Worm (Caenorhabditis elegans) whole organism, L1 larva: ENCODE results near the gene nphp-4.

ENCODE experiments used
- C04F5.9 ChIP-seq: sonication (generic microtip); optimal IDR thresholded peaks from 2 replicates; lab custom pipeline; 2016; ENCODE audit warnings: missing genetic modification characterization, missing compliant biosample characterization
- C16A3.4 ChIP-seq: fragments of 150-350 bp; optimal IDR thresholded peaks from 2 replicates; lab custom pipeline; 2014; ENCODE audit warnings: missing biosample characterization, missing genetic modification characterization
- C34B4.2 ChIP-seq: sonication (generic microtip); optimal IDR thresholded peaks from 2 replicates; lab custom pipeline; 2017; ENCODE audit warnings: mild to moderate bottlenecking, missing genetic modification characterization, missing compliant biosample characterization
- Y116A8C.19 ChIP-seq: sonication (generic microtip); optimal IDR thresholded peaks from 2 replicates; lab custom pipeline; 2016; ENCODE audit warnings: missing compliant biosample characterization, missing genetic modification characterization, borderline replicate concordance
- aha-1 ChIP-seq: fragments of 150-350 bp; optimal IDR thresholded peaks from 2 replicates; lab custom pipeline; 2014; ENCODE audit warnings: missing biosample characterization, missing genetic modification characterization
- ama-1 ChIP-seq: fragments of 150-350 bp; optimal IDR thresholded peaks from 2 replicates; lab custom pipeline; 2014
- ceh-63 ChIP-seq: fragments of 200-800 bp; sonication (Bioruptor generic); optimal IDR thresholded peaks from 2 replicates; lab custom pipeline; 2018; ENCODE audit warnings: mild to moderate bottlenecking, missing genetic modification characterization, missing compliant biosample characterization
- ceh-8 ChIP-seq: fragments of 200-800 bp; sonication (Bioruptor generic); optimal IDR thresholded peaks from 2 replicates; lab custom pipeline; 2018; ENCODE audit warnings: mild to moderate bottlenecking, missing genetic modification characterization, moderate library complexity, missing compliant biosample characterization
- ceh-90 ChIP-seq: sonication (generic microtip); optimal IDR thresholded peaks from 2 replicates; lab custom pipeline; 2016; ENCODE audit warnings: missing genetic modification characterization, missing compliant biosample characterization
- ces-1 ChIP-seq: fragments of 150-350 bp; optimal IDR thresholded peaks from 2 replicates; lab custom pipeline; 2014; ENCODE audit warnings: missing biosample characterization, missing genetic modification reagents, missing genetic modification characterization
- dpl-1 ChIP-seq, 3 experiments: fragments of 150-350 bp in 2 of 3; sonication (generic microtip) in 1 of 3; optimal IDR thresholded peaks; 2 replicates each; lab custom pipeline; 2014 to 2017; ENCODE audit warnings: missing biosample characterization in 3 of 3, missing genetic modification characterization in 3 of 3, missing genetic modification reagents in 3 of 3
- dsc-1 ChIP-seq: sonication (generic microtip); optimal IDR thresholded peaks from 2 replicates; lab custom pipeline; 2016; ENCODE audit warnings: mild to moderate bottlenecking, missing genetic modification characterization, missing compliant biosample characterization
- efl-1 ChIP-seq, 4 experiments: fragments of 150-350 bp; optimal IDR thresholded peaks in 3 of 4; peaks in 1 of 4; 1 replicate in 1 of 4; 2 replicates in 3 of 4; lab custom pipeline; 2014; ENCODE audit warnings: missing biosample characterization in 2 of 4, missing genetic modification characterization in 2 of 4, missing genetic modification reagents in 2 of 4
- efl-3 ChIP-seq: fragments of 200-800 bp; sonication (Bioruptor generic); optimal IDR thresholded peaks from 2 replicates; lab custom pipeline; 2018; ENCODE audit warnings: mild to moderate bottlenecking, missing genetic modification characterization, missing compliant biosample characterization
- elt-3 ChIP-seq, 6 experiments: fragments of 150-350 bp in 1 of 6; sonication (generic microtip); optimal IDR thresholded peaks; 2 replicates each; lab custom pipeline; 2017 to 2018; ENCODE audit warnings: missing biosample characterization in 6 of 6, missing genetic modification characterization in 6 of 6, inconsistent platforms in 1 of 6
- ets-5 ChIP-seq: fragments of 200-800 bp; sonication (Bioruptor generic); IDR thresholded peaks from 2 replicates; pipeline ENCODE4 v1.3.6; 2022; ENCODE audit warnings: missing genetic modification characterization, missing compliant biosample characterization
- fkh-10 ChIP-seq: sonication (generic microtip); optimal IDR thresholded peaks from 2 replicates; lab custom pipeline; 2017; ENCODE audit warnings: missing biosample characterization, missing genetic modification reagents, missing genetic modification characterization
- fkh-8 ChIP-seq: sonication (generic microtip); optimal IDR thresholded peaks from 2 replicates; lab custom pipeline; 2016; ENCODE audit warnings: mild to moderate bottlenecking, missing genetic modification characterization, missing compliant biosample characterization
- grh-1 ChIP-seq: fragments of 200-800 bp; sonication (Bioruptor generic); IDR thresholded peaks from 2 replicates; pipeline ENCODE4 v1.3.6; 2022; ENCODE audit warnings: missing genetic modification reagents, missing genetic modification characterization, missing compliant biosample characterization
- hlh-4 ChIP-seq: sonication (generic microtip); optimal IDR thresholded peaks from 2 replicates; lab custom pipeline; 2016; ENCODE audit warnings: mild to moderate bottlenecking, missing genetic modification characterization, missing compliant biosample characterization
- irx-1 ChIP-seq: sonication (generic microtip); optimal IDR thresholded peaks from 2 replicates; lab custom pipeline; 2016; ENCODE audit warnings: missing genetic modification characterization, missing compliant biosample characterization
- isw-1 ChIP-seq: fragments of 200-800 bp; sonication (Bioruptor generic); IDR thresholded peaks from 2 replicates; pipeline ENCODE4 v1.3.6; 2022; ENCODE audit warnings: missing genetic modification characterization, missing compliant biosample characterization
- jun-1 ChIP-seq: fragments of 150-350 bp; optimal IDR thresholded peaks from 2 replicates; lab custom pipeline; 2014; ENCODE audit warnings: missing biosample characterization, missing genetic modification reagents, missing genetic modification characterization
- lin-13 ChIP-seq: fragments of 150-350 bp; optimal IDR thresholded peaks from 2 replicates; lab custom pipeline; 2014; ENCODE audit warnings: missing biosample characterization, missing genetic modification reagents, missing genetic modification characterization
- lin-15B ChIP-seq: fragments of 150-350 bp; sonication (generic microtip); optimal IDR thresholded peaks from 3 replicates; lab custom pipeline; 2014; ENCODE audit warnings: missing biosample characterization, missing genetic modification characterization
- lin-39 ChIP-seq: fragments of 150-350 bp; optimal IDR thresholded peaks from 2 replicates; lab custom pipeline; 2014; ENCODE audit warnings: missing biosample characterization, missing genetic modification reagents, missing genetic modification characterization
- lsy-2 ChIP-seq, 2 experiments: fragments of 150-350 bp; optimal IDR thresholded peaks; 2 replicates each; lab custom pipeline; 2014; ENCODE audit warnings: missing biosample characterization in 2 of 2, missing genetic modification characterization in 2 of 2
- mef-2 ChIP-seq: fragments of 150-350 bp; optimal IDR thresholded peaks from 2 replicates; lab custom pipeline; 2014; ENCODE audit warnings: missing biosample characterization, missing genetic modification characterization
- mep-1 ChIP-seq: fragments of 150-350 bp; optimal IDR thresholded peaks from 2 replicates; lab custom pipeline; 2014; ENCODE audit warnings: missing biosample characterization, missing genetic modification characterization
- nhr-19 ChIP-seq: fragments of 200-800 bp; sonication (Bioruptor generic); conservative IDR thresholded peaks from 2 replicates; pipeline ENCODE4 v1.3.6; 2022; ENCODE audit warnings: missing genetic modification characterization, missing compliant biosample characterization
- nhr-20 ChIP-seq: sonication (generic microtip); optimal IDR thresholded peaks from 2 replicates; lab custom pipeline; 2016; ENCODE audit warnings: mild to moderate bottlenecking, missing genetic modification characterization, missing compliant biosample characterization
- nhr-28 ChIP-seq: fragments of 150-350 bp; optimal IDR thresholded peaks from 2 replicates; lab custom pipeline; 2014; ENCODE audit warnings: missing biosample characterization, missing genetic modification characterization
- nhr-47 ChIP-seq: sonication (generic microtip); optimal IDR thresholded peaks from 2 replicates; lab custom pipeline; 2016; ENCODE audit warnings: mild to moderate bottlenecking, missing genetic modification characterization, moderate library complexity, missing compliant biosample characterization
- nhr-71 ChIP-seq: sonication (generic microtip); optimal IDR thresholded peaks from 2 replicates; lab custom pipeline; 2016; ENCODE audit warnings: mild to moderate bottlenecking, missing genetic modification characterization, moderate library complexity, missing compliant biosample characterization
- nhr-76 ChIP-seq: sonication (generic microtip); optimal IDR thresholded peaks from 2 replicates; lab custom pipeline; 2017; ENCODE audit warnings: missing biosample characterization, missing genetic modification characterization
- nhr-77 ChIP-seq: fragments of 150-350 bp; optimal IDR thresholded peaks from 2 replicates; lab custom pipeline; 2014; ENCODE audit warnings: missing biosample characterization, missing genetic modification characterization
- nhr-84 ChIP-seq: sonication (generic microtip); optimal IDR thresholded peaks from 2 replicates; lab custom pipeline; 2017; ENCODE audit warnings: missing biosample characterization, missing genetic modification characterization
- nhr-90 ChIP-seq: sonication (generic microtip); optimal IDR thresholded peaks from 2 replicates; lab custom pipeline; 2016; ENCODE audit warnings: mild to moderate bottlenecking, missing genetic modification characterization, missing compliant biosample characterization; ENCODE audit not compliant: poor library complexity
- pag-3 ChIP-seq: sonication (generic microtip); optimal IDR thresholded peaks from 2 replicates; lab custom pipeline; 2017; ENCODE audit warnings: missing genetic modification characterization, mild to moderate bottlenecking, missing compliant biosample characterization, antibody characterized with exemption, borderline replicate concordance; ENCODE audit not compliant: insufficient read depth
- pax-3 ChIP-seq: fragments of 200-800 bp; sonication (Bioruptor generic); optimal IDR thresholded peaks from 2 replicates; lab custom pipeline; 2018; ENCODE audit warnings: mild to moderate bottlenecking, missing genetic modification characterization, moderate library complexity, missing compliant biosample characterization
- snu-23 ChIP-seq: sonication (generic microtip); optimal IDR thresholded peaks from 2 replicates; lab custom pipeline; 2016; ENCODE audit warnings: missing genetic modification characterization, missing compliant biosample characterization
- swsn-7 ChIP-seq: sonication (generic microtip); optimal IDR thresholded peaks from 2 replicates; lab custom pipeline; 2016; ENCODE audit warnings: missing genetic modification characterization, missing compliant biosample characterization
- tbx-2 ChIP-seq: sonication (generic microtip); optimal IDR thresholded peaks from 2 replicates; lab custom pipeline; 2016; ENCODE audit warnings: missing genetic modification characterization, missing compliant biosample characterization
- tlp-1 ChIP-seq: fragments of 150-350 bp; optimal IDR thresholded peaks from 2 replicates; lab custom pipeline; 2014; ENCODE audit warnings: missing biosample characterization, missing genetic modification characterization
- unc-130 ChIP-seq: fragments of 150-350 bp; optimal IDR thresholded peaks from 2 replicates; lab custom pipeline; 2017; ENCODE audit warnings: missing biosample characterization, missing genetic modification characterization, inconsistent platforms
- unc-30 ChIP-seq: sonication (generic microtip); optimal IDR thresholded peaks from 2 replicates; lab custom pipeline; 2017; ENCODE audit warnings: missing biosample characterization, missing genetic modification characterization
- unc-86 ChIP-seq: sonication (generic microtip); optimal IDR thresholded peaks from 2 replicates; lab custom pipeline; 2016; ENCODE audit warnings: missing genetic modification characterization, missing compliant biosample characterization
- unc-98 ChIP-seq: fragments of 200-800 bp; sonication (Bioruptor generic); IDR thresholded peaks from 2 replicates; pipeline ENCODE4 v1.3.6; 2022; ENCODE audit warnings: missing genetic modification characterization, missing compliant biosample characterization
- vab-15 ChIP-seq: sonication (generic microtip); optimal IDR thresholded peaks from 2 replicates; lab custom pipeline; 2017; ENCODE audit warnings: missing genotype, mild to moderate bottlenecking, missing genetic modification characterization, missing compliant biosample characterization
- zip-4 ChIP-seq: fragments of 200-800 bp; sonication (Bioruptor generic); optimal IDR thresholded peaks from 2 replicates; lab custom pipeline; 2018; ENCODE audit warnings: mild to moderate bottlenecking, missing genetic modification characterization, moderate library complexity, missing compliant biosample characterization
- ztf-11 ChIP-seq, 2 experiments: sonication (generic microtip); optimal IDR thresholded peaks; 2 replicates each; lab custom pipeline; 2016 to 2017; ENCODE audit warnings: missing genetic modification characterization in 2 of 2, missing biosample characterization in 1 of 2, missing compliant biosample characterization in 1 of 2
- ztf-4 ChIP-seq: fragments of 150-350 bp; optimal IDR thresholded peaks from 2 replicates; lab custom pipeline; 2014; ENCODE audit warnings: missing biosample characterization, missing genetic modification characterization

Gene nphp-4

ce11 chrV:11782809-11783440 is 60.6 kb downstream of the nphp-4 start, which contains the start of gene F55A11.11:
F55A11.11 (plus strand) TSS chrV:11783149.
- peak; percentile 70 for TF ChIP-seq nhr-19 (GFP tag; lab: Robert Waterston, UW)
- peak; percentile 3 for TF ChIP-seq vab-15 (tag; lab: Kevin White, UChicago)
- TF ChIP-seq ceh-90 (tag; lab: Kevin White, UChicago): no peak
- no peak for TF ChIP-seq ceh-8 (GFP tag; lab: Kevin White, UChicago)
- TF ChIP-seq ztf-11 (tag; optimal IDR thresholded peaks at IDR 0.05; lab: Kevin White, UChicago): peak in 1 of 2 experiments; percentile 23
- TF ChIP-seq ceh-63: no peak
- TF ChIP-seq aha-1: no peak
- peak; percentile 0 for TF ChIP-seq efl-3 (GFP tag; lab: Kevin White, UChicago)
- peak; percentile 45 for TF ChIP-seq irx-1 (tag; lab: Kevin White, UChicago)
- TF ChIP-seq elt-3 (tag; optimal IDR thresholded peaks at IDR 0.05; lab: Kevin White, UChicago): peak in 2 of 6 experiments; percentile 3 to 54
- peak; percentile 3 for TF ChIP-seq ama-1 (lab: Kevin White, UChicago)
- TF ChIP-seq dsc-1 (tag; lab: Kevin White, UChicago): peak; percentile 68
- peak; percentile 11 for TF ChIP-seq lin-13
- TF ChIP-seq C16A3.4: peak; percentile 78
- peak; percentile 1 for TF ChIP-seq mef-2
- no peak for TF ChIP-seq lin-15B (tag; lab: Kevin White, UChicago)
- TF ChIP-seq nhr-71 (tag; lab: Kevin White, UChicago): peak; percentile 80
- no peak for TF ChIP-seq nhr-28 (tag; lab: Kevin White, UChicago)
- peak; percentile 5 for TF ChIP-seq zip-4 (GFP tag; lab: Kevin White, UChicago)
- no peak for TF ChIP-seq C34B4.2 (tag; lab: Kevin White, UChicago)
- TF ChIP-seq hlh-4 (tag; lab: Kevin White, UChicago): no peak
- TF ChIP-seq pax-3 (tag; lab: Kevin White, UChicago): peak; percentile 56
- TF ChIP-seq pag-3 (tag; lab: Kevin White, UChicago): no peak
- TF ChIP-seq efl-1 (optimal IDR thresholded peaks at IDR 0.05; lab: Kevin White, UChicago): peak; percentile 60 to 63
- TF ChIP-seq efl-1 (GFP tag; optimal IDR thresholded peaks at IDR 0.05 in 1 of 2; lab: Kevin White, UChicago): peak; percentile 41 to 96
- peak; percentile 61 for TF ChIP-seq ztf-4
- peak; percentile 81 for TF ChIP-seq nhr-47 (tag; lab: Kevin White, UChicago)
- peak; percentile 84 for TF ChIP-seq nhr-90 (tag; lab: Kevin White, UChicago)
- peak; percentile 47 for TF ChIP-seq fkh-8 (tag; lab: Kevin White, UChicago)
- no peak for TF ChIP-seq unc-98 (GFP tag; lab: Robert Waterston, UW)
- peak; percentile 72 for TF ChIP-seq swsn-7
- peak; percentile 43 to 54 (median 51) for TF ChIP-seq dpl-1 (GFP tag; optimal IDR thresholded peaks at IDR 0.05; lab: Kevin White, UChicago)
- TF ChIP-seq unc-30: no peak
- no peak for TF ChIP-seq isw-1
- TF ChIP-seq lsy-2 (tag; optimal IDR thresholded peaks at IDR 0.05; lab: Kevin White, UChicago): peak; percentile 71 to 85
- no peak for TF ChIP-seq ces-1 (GFP tag; lab: Kevin White, UChicago)
- TF ChIP-seq fkh-10: no peak
- TF ChIP-seq lin-39 (tag; lab: Kevin White, UChicago): no peak
- peak; percentile 28 for TF ChIP-seq nhr-76
- TF ChIP-seq mep-1: peak; percentile 42
- peak; percentile 72 for TF ChIP-seq unc-130 (tag; lab: Kevin White, UChicago)
- peak; percentile 83 for TF ChIP-seq snu-23 (GFP tag; lab: Kevin White, UChicago)
- peak; percentile 82 for TF ChIP-seq nhr-20
- TF ChIP-seq tlp-1 (tag; lab: Kevin White, UChicago): no peak
- peak; percentile 41 for TF ChIP-seq tbx-2 (tag; lab: Kevin White, UChicago)
- no peak for TF ChIP-seq C04F5.9 (tag; lab: Kevin White, UChicago)
- TF ChIP-seq grh-1: peak; percentile 11; the same call in 1 of the 2 replicates
- TF ChIP-seq unc-86 (tag; lab: Kevin White, UChicago): peak; percentile 42
- TF ChIP-seq nhr-84: no peak
- TF ChIP-seq ets-5 (GFP tag; lab: Robert Waterston, UW): no peak
- TF ChIP-seq jun-1 (tag; lab: Kevin White, UChicago): peak; percentile 35
- TF ChIP-seq Y116A8C.19: no peak
- TF ChIP-seq nhr-77 (tag; lab: Kevin White, UChicago): peak; percentile 35
